Worm (Caenorhabditis elegans) whole organism, mixed stage, embryonic: ENCODE measurements around the gene asb-1.
A peak's percentile ranks its signal among the peaks of the same experiment; 100 is the strongest.

ENCODE experiments used
- M03D4.4 ChIP-seq: sonication (generic microtip); optimal IDR thresholded peaks from 2 replicates; lab custom pipeline; 2017; ENCODE audit warnings: mild to moderate bottlenecking, missing genetic modification characterization, missing compliant biosample characterization
- bed-3 ChIP-seq: fragments of 200-800 bp; sonication (Bioruptor generic); optimal IDR thresholded peaks from 3 replicates; lab custom pipeline; 2018; ENCODE audit warnings: mild to moderate bottlenecking, missing genetic modification characterization, moderate library complexity, missing compliant biosample characterization
- blmp-1 ChIP-seq: fragments of 150-350 bp; optimal IDR thresholded peaks from 2 replicates; lab custom pipeline; 2014; ENCODE audit warnings: missing biosample characterization, missing genetic modification characterization
- ceh-39 ChIP-seq: fragments of 150-350 bp; optimal IDR thresholded peaks from 2 replicates; lab custom pipeline; 2014; ENCODE audit warnings: missing biosample characterization, missing genetic modification characterization
- ceh-43 ChIP-seq: fragments of 200-800 bp; sonication (Bioruptor generic); optimal IDR thresholded peaks from 2 replicates; lab custom pipeline; 2018; ENCODE audit warnings: mild to moderate bottlenecking, missing genetic modification characterization, moderate library complexity, missing compliant biosample characterization
- ceh-83 ChIP-seq: fragments of 200-800 bp; sonication (Bioruptor generic); optimal IDR thresholded peaks from 2 replicates; lab custom pipeline; 2018; ENCODE audit warnings: mild to moderate bottlenecking, missing genetic modification characterization, missing compliant biosample characterization
- ces-1 ChIP-seq: fragments of 150-350 bp; optimal IDR thresholded peaks from 2 replicates; lab custom pipeline; 2014; ENCODE audit warnings: missing biosample characterization, missing genetic modification reagents, missing genetic modification characterization
- cnd-1 ChIP-seq: fragments of 200-800 bp; sonication (Bioruptor generic); optimal IDR thresholded peaks from 2 replicates; lab custom pipeline; 2018; ENCODE audit warnings: mild to moderate bottlenecking, missing genetic modification characterization, missing compliant biosample characterization
- drap-1 ChIP-seq: fragments of 200-800 bp; sonication (Bioruptor generic); optimal IDR thresholded peaks from 3 replicates; lab custom pipeline; 2018; ENCODE audit warnings: mild to moderate bottlenecking, missing genetic modification characterization, missing compliant biosample characterization
- elt-1 ChIP-seq: sonication (generic microtip); optimal IDR thresholded peaks from 2 replicates; lab custom pipeline; 2017; ENCODE audit warnings: missing genetic modification characterization, mild to moderate bottlenecking, missing compliant biosample characterization, antibody characterized with exemption, moderate library complexity, borderline replicate concordance; ENCODE audit not compliant: insufficient read depth
- elt-3 ChIP-seq: fragments of 150-350 bp; optimal IDR thresholded peaks from 2 replicates; lab custom pipeline; 2014; ENCODE audit warnings: missing biosample characterization, missing genetic modification characterization
- flh-1 ChIP-seq: fragments of 200-800 bp; sonication (Bioruptor generic); optimal IDR thresholded peaks from 2 replicates; lab custom pipeline; 2018; ENCODE audit warnings: mild to moderate bottlenecking, missing genetic modification characterization, moderate library complexity, missing compliant biosample characterization
- ham-2 ChIP-seq: fragments of 200-800 bp; sonication (Bioruptor generic); optimal IDR thresholded peaks from 2 replicates; lab custom pipeline; 2018; ENCODE audit warnings: mild to moderate bottlenecking, missing genetic modification characterization, missing compliant biosample characterization
- hlh-1 ChIP-seq: fragments of 150-350 bp; optimal IDR thresholded peaks from 2 replicates; lab custom pipeline; 2014; ENCODE audit warnings: missing biosample characterization, missing genetic modification reagents, missing genetic modification characterization
- lin-13 ChIP-seq: fragments of 150-350 bp; optimal IDR thresholded peaks from 2 replicates; lab custom pipeline; 2014; ENCODE audit warnings: missing biosample characterization, missing genetic modification characterization
- lin-32 ChIP-seq: fragments of 200-800 bp; sonication (Bioruptor generic); optimal IDR thresholded peaks from 2 replicates; lab custom pipeline; 2018; ENCODE audit warnings: mild to moderate bottlenecking, missing genetic modification characterization, missing compliant biosample characterization
- lsy-2 ChIP-seq: fragments of 150-350 bp; optimal IDR thresholded peaks from 2 replicates; lab custom pipeline; 2014; ENCODE audit warnings: missing biosample characterization, missing genetic modification characterization
- mab-5 ChIP-seq: fragments of 150-350 bp; optimal IDR thresholded peaks from 2 replicates; lab custom pipeline; 2014; ENCODE audit warnings: missing biosample characterization, missing genetic modification characterization
- mep-1 ChIP-seq: fragments of 150-350 bp; optimal IDR thresholded peaks from 2 replicates; lab custom pipeline; 2017; ENCODE audit warnings: missing biosample characterization, missing genetic modification reagents, missing genetic modification characterization, inconsistent platforms
- mls-2 ChIP-seq: sonication (generic microtip); optimal IDR thresholded peaks from 2 replicates; lab custom pipeline; 2016; ENCODE audit warnings: mild to moderate bottlenecking, missing genetic modification characterization, moderate library complexity, missing compliant biosample characterization
- nhr-12 ChIP-seq: fragments of 150-350 bp; optimal IDR thresholded peaks from 2 replicates; lab custom pipeline; 2014; ENCODE audit warnings: missing biosample characterization, missing genetic modification characterization
- nhr-2 ChIP-seq: fragments of 150-350 bp; optimal IDR thresholded peaks from 2 replicates; lab custom pipeline; 2014; ENCODE audit warnings: missing biosample characterization, missing genetic modification characterization
- nhr-237 ChIP-seq: fragments of 150-350 bp; optimal IDR thresholded peaks from 2 replicates; lab custom pipeline; 2014; ENCODE audit warnings: missing biosample characterization, missing genetic modification characterization
- nhr-28 ChIP-seq: fragments of 150-350 bp; optimal IDR thresholded peaks from 2 replicates; lab custom pipeline; 2014; ENCODE audit warnings: missing biosample characterization, missing genetic modification characterization
- nhr-76 ChIP-seq: sonication (generic microtip); optimal IDR thresholded peaks from 2 replicates; lab custom pipeline; 2017; ENCODE audit warnings: missing biosample characterization, missing genetic modification characterization
- pha-4 ChIP-seq: fragments of 150-350 bp; optimal IDR thresholded peaks from 2 replicates; lab custom pipeline; 2018; ENCODE audit warnings: missing biosample characterization, missing genetic modification reagents, missing genetic modification characterization
- sem-2 ChIP-seq: fragments of 200-800 bp; sonication (Bioruptor generic); optimal IDR thresholded peaks from 2 replicates; lab custom pipeline; 2018; ENCODE audit warnings: mild to moderate bottlenecking, missing genetic modification characterization, missing compliant biosample characterization
- snpc-4 ChIP-seq: fragments of 150-350 bp; optimal IDR thresholded peaks from 2 replicates; lab custom pipeline; 2014; ENCODE audit warnings: missing biosample characterization, missing genetic modification characterization
- sptf-1 ChIP-seq: sonication (generic microtip); optimal IDR thresholded peaks from 2 replicates; lab custom pipeline; 2017; ENCODE audit warnings: mild to moderate bottlenecking, missing genetic modification characterization, moderate library complexity, missing compliant biosample characterization
- tbx-8 ChIP-seq: fragments of 200-800 bp; sonication (Bioruptor generic); optimal IDR thresholded peaks from 2 replicates; lab custom pipeline; 2018; ENCODE audit warnings: mild to moderate bottlenecking, missing genetic modification characterization, moderate library complexity, missing compliant biosample characterization
- unc-120 ChIP-seq: sonication (generic microtip); optimal IDR thresholded peaks from 2 replicates; lab custom pipeline; 2017; ENCODE audit warnings: missing genetic modification characterization, missing compliant biosample characterization; ENCODE audit not compliant: poor library complexity, severe bottlenecking
- unc-39 ChIP-seq: fragments of 150-350 bp; optimal IDR thresholded peaks from 2 replicates; lab custom pipeline; 2014; ENCODE audit warnings: missing biosample characterization, missing genetic modification characterization
- unc-62 ChIP-seq: fragments of 150-350 bp; optimal IDR thresholded peaks from 2 replicates; lab custom pipeline; 2014; ENCODE audit warnings: missing biosample characterization, missing genetic modification reagents, missing genetic modification characterization
- zip-8 ChIP-seq: fragments of 150-350 bp; optimal IDR thresholded peaks from 2 replicates; lab custom pipeline; 2014; ENCODE audit warnings: missing biosample characterization, missing genetic modification characterization
- ztf-11 ChIP-seq: fragments of 150-350 bp; optimal IDR thresholded peaks from 2 replicates; lab custom pipeline; 2014; ENCODE audit warnings: missing biosample characterization, missing genetic modification characterization

Gene asb-1

DNA sequence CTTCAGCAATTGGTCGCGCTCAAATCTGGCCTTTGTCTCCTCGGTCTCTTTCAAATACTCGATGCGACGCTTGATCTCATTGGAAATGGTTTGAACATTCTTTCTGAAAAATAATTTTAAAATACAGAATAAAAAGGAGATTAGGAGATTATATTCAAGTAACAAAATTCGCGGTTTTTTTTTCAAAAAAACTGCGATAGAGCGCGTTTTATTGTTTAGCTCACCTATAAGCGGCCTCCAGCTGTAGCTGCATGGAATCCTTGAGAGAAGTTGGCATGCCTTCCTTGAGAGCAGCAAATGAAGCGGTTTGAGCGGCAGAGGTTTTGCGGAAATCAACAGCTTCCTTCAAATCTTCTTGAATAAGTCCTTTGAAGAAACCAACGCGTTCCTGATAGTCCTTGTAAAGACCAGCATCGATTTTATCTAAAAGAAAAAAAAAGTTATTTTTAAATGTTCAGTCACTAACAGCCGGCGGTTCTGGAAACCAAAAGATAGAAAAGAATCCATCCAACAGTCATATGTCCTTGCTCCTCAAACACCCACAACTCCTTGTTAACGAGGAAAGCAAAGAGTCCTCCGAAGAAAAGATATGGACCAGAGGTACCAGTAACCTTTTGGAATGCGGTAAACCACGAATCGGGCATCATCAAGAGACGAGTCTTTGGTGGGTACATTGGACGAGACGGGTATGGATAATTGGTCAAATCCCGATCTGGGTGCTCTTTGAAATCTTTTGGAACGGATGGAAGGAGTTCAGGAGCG is 678 bp downstream of the asb-1 start:
- TF ChIP-seq ceh-39 (tag; lab: Kevin White, UChicago) (no peak), sptf-1 (no peak), lsy-2 (no peak), cnd-1 (tag; lab: Kevin White, UChicago) (no peak), nhr-12 (tag; lab: Kevin White, UChicago) (no peak), nhr-76 (tag; lab: Kevin White, UChicago) (no peak), ham-2 (GFP tag; lab: Kevin White, UChicago) (no peak), ceh-83 (GFP tag; lab: Kevin White, UChicago) (no peak), bed-3 (no peak), blmp-1 (tag; lab: Kevin White, UChicago) (no peak), mls-2 (tag; lab: Kevin White, UChicago) (no peak), flh-1 (GFP tag; lab: Kevin White, UChicago) (no peak), tbx-8 (no peak), mep-1 (tag; lab: Kevin White, UChicago) (no peak), M03D4.4 (tag; lab: Kevin White, UChicago) (no peak), nhr-28 (no peak), elt-3 (tag; lab: Kevin White, UChicago) (no peak)

ce11 chrIII:4594324-4594723 is 1.3 kb downstream of the asb-1 start, which contains the start of gene apc-11:
Gene apc-11 (minus strand): TSS chrIII:4594424.
- TF ChIP-seq blmp-1 (tag; lab: Kevin White, UChicago) (no peak), drap-1 (GFP tag; lab: Kevin White, UChicago) (no peak), nhr-237 (no peak), sem-2 (no peak), ces-1 (GFP tag; lab: Kevin White, UChicago) (no peak), hlh-1 (no peak), ham-2 (GFP tag; lab: Kevin White, UChicago) (no peak), nhr-12 (tag; lab: Kevin White, UChicago) (no peak), unc-39 (no peak), nhr-28 (no peak), snpc-4 (tag; lab: Kevin White, UChicago) (no peak), ceh-39 (tag; lab: Kevin White, UChicago) (no peak), tbx-8 (no peak), flh-1 (GFP tag; lab: Kevin White, UChicago) (no peak), elt-1 (tag; lab: Kevin White, UChicago) (no peak), bed-3 (no peak), unc-120 (tag; lab: Kevin White, UChicago) (no peak), lsy-2 (no peak), ceh-43 (no peak), pha-4 (tag; lab: Kevin White, UChicago) (no peak)

DNA sequence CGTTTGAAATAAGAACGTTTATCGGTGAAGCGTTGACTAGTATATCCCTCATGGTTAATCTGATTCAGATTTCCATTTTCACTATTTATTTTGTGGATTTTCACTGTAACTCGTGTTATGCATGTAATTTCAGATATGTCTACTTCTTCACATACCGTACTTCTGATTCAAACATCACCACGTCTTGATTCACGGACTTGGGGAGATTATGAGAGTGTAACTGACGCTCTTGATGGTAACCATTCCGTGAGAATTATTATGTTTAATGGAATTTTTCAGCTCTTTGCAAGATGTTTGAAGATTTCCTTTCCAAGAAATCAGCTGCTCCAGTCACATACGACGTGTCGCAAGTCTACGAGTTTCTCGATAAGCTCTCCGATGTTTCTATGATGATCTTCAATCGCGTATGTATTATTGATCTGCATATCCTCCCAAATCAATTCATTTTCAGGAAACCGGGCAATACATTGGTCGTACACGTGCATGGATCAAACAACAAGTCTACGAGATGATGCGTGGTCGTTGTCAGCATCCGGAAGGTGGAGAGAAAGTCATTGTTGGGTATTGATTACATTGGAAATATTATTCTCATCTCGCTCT is 2.4 kb downstream of the asb-1 start, which contains the start of gene erh-2:
erh-2 (plus strand) TSS at position 134 of the 600 bp plus-strand sequence.
- no peak for TF ChIP-seq unc-120 (tag; lab: Kevin White, UChicago)
- TF ChIP-seq drap-1 (GFP tag; lab: Kevin White, UChicago): no peak
- TF ChIP-seq unc-62: no peak
- TF ChIP-seq unc-39: no peak
- no peak for TF ChIP-seq tbx-8
- no peak for TF ChIP-seq mab-5 (tag; lab: Kevin White, UChicago)
- no peak for TF ChIP-seq lin-32
- no peak for TF ChIP-seq zip-8 (tag; lab: Kevin White, UChicago)
- TF ChIP-seq blmp-1 (tag; lab: Kevin White, UChicago): no peak
- TF ChIP-seq ceh-83 (GFP tag; lab: Kevin White, UChicago): no peak
- TF ChIP-seq pha-4 (tag; lab: Kevin White, UChicago): no peak
- TF ChIP-seq ces-1 (GFP tag; lab: Kevin White, UChicago): no peak
- no peak for TF ChIP-seq sptf-1

DNA sequence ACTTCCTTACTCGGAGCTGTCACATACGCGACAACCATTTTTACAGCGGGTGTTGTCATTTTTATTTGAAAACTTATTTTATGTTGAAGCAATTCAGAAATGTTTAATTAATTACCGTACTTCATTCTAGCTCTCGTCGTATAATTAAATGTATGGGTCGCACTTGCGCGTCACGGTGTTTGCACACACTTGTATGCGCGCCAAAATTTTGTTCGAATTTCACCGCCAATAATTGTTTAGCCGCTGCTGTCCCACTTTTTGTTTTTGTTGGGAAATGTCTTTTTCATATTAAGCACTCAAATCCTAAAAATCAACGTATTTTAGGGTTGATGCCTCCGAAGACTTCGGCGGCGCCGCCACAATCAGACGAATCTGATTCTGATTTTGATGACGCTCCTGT is 8.4 kb downstream of the asb-1 start, which contains the start of the genes F35G12.7 and smc-4:
F35G12.7 (minus strand) TSS at position 154 of the 400 bp plus-strand sequence.
smc-4 (plus strand) TSS at position 325 of the 400 bp plus-strand sequence.
- TF ChIP-seq nhr-237 (no peak), sem-2 (no peak), hlh-1 (no peak), pha-4 (tag; lab: Kevin White, UChicago) (peak; percentile 48), ceh-43 (peak; percentile 40), ces-1 (GFP tag; lab: Kevin White, UChicago) (peak; percentile 91), ceh-39 (tag; lab: Kevin White, UChicago) (no peak), cnd-1 (tag; lab: Kevin White, UChicago) (no peak), ztf-11 (tag; lab: Kevin White, UChicago) (no peak), elt-1 (tag; lab: Kevin White, UChicago) (no peak), ham-2 (GFP tag; lab: Kevin White, UChicago) (peak; percentile 28), lin-32 (no peak), unc-120 (tag; lab: Kevin White, UChicago) (no peak), tbx-8 (no peak), ceh-83 (GFP tag; lab: Kevin White, UChicago) (no peak), nhr-12 (tag; lab: Kevin White, UChicago) (no peak), lsy-2 (peak; percentile 92), zip-8 (tag; lab: Kevin White, UChicago) (no peak), nhr-2 (tag; lab: Kevin White, UChicago) (no peak), drap-1 (GFP tag; lab: Kevin White, UChicago) (no peak), bed-3 (no peak), unc-39 (no peak), lin-13 (peak; percentile 19), mab-5 (tag; lab: Kevin White, UChicago) (no peak), M03D4.4 (tag; lab: Kevin White, UChicago) (no peak), blmp-1 (tag; lab: Kevin White, UChicago) (no peak), unc-62 (no peak), mep-1 (tag; lab: Kevin White, UChicago) (no peak), nhr-76 (tag; lab: Kevin White, UChicago) (no peak), mls-2 (tag; lab: Kevin White, UChicago) (no peak), snpc-4 (tag; lab: Kevin White, UChicago) (no peak), nhr-28 (no peak), flh-1 (GFP tag; lab: Kevin White, UChicago) (no peak)
